Fruit fly (Drosophila melanogaster): ENCODE data around the gene Cpr76Bb.

dm6 chr3L:19494954-19495353, 24.5 kb upstream of the Cpr76Bb start:
- TF ChIP-seq sage (GFP tag; optimal IDR thresholded peaks at IDR 0.05) (no peak), usp (GFP tag; optimal IDR thresholded peaks at IDR 0.05) (no peak), Myc (optimal IDR thresholded peaks at IDR 0.05) (no peak), CrebA (GFP tag; optimal IDR thresholded peaks at IDR 0.05; ENCODE audit: borderline replicate concordance) (no peak), h (GFP tag; optimal IDR thresholded peaks at IDR 0.05) (no peak), Mio (GFP tag; optimal IDR thresholded peaks at IDR 0.05) (no peak), psq (GFP tag; optimal IDR thresholded peaks at IDR 0.05) (no peak), Vsx2 (GFP tag; optimal IDR thresholded peaks at IDR 0.05; ENCODE audit: partially characterized antibody) (no peak), lola (GFP tag; optimal IDR thresholded peaks at IDR 0.05) (no peak), br (GFP tag; optimal IDR thresholded peaks at IDR 0.05) (no peak), Hr78 (GFP tag; optimal IDR thresholded peaks at IDR 0.05) (no peak), fru (GFP tag; optimal IDR thresholded peaks at IDR 0.05) (no peak)

Data from whole organism, wandering third instar larva.